Fruit fly (Drosophila melanogaster): ENCODE measurements around the gene Claspin.

The Claspin gene

DNA sequence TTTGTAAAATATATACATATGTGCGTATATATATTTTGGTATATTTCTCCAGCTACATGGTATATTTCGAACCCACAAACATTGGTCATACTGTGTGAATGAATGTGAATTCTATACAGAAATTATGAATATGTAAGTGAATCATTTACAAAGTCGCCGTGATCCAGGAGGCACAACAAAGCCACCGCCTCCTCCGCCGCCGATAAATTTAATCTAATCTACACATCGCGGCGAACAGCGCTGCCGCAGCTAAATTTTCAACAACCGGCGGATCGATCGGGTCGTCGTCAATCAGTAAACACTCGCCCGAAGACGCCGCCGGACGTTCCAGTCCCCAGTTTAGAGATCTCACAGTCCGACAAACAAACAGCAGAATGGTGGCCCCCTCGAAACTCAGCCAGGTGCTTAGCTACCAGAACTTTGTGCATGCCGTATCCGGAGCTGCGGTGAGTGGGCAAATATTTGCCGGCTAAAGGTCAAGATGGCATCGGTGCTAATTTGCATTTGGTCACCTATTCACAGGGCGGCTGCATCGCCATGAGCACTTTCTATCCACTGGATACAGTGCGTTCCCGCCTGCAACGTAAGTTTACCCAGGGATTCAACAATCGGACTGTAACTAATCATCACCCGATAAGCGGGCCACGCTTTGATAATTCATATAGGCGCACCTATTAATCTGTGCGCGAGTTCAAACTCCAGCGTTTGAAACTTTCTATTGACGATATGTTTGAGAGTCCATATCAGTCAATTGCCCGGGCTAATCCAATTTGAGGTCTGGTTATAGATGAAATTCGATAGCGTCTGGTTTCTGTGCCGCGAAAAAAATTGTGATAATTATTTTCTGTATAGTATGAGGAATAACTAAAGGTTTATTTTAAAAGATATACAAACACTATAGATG is 5.6 kb downstream of the Claspin start, which contains the start of gene PMP34:
TSS of gene PMP34 (plus strand) at position 79 of the 904 bp plus-strand sequence.
- TF ChIP-seq vri (GFP tag; optimal IDR thresholded peaks at IDR 0.05): no peak
- no peak for TF ChIP-seq Sox14 (GFP tag; optimal IDR thresholded peaks at IDR 0.05)
- no peak for TF ChIP-seq CG8319 (GFP tag; optimal IDR thresholded peaks at IDR 0.05)
- no peak for TF ChIP-seq Hr38 (GFP tag; optimal IDR thresholded peaks at IDR 0.05)
- TF ChIP-seq fkh (GFP tag; optimal IDR thresholded peaks at IDR 0.05): peak; percentile 60
- TF ChIP-seq Hr39 (GFP tag; optimal IDR thresholded peaks at IDR 0.05): no peak
- no peak for TF ChIP-seq fd59A (GFP tag; optimal IDR thresholded peaks at IDR 0.05)
- 0 out of 2 replicates have a peak, but pooled peaks have one; percentile 10 for TF ChIP-seq CG15336 (GFP tag; IDR thresholded peaks at IDR 0.05)
- TF ChIP-seq dsx (GFP tag; optimal IDR thresholded peaks at IDR 0.05; ENCODE audit: poor library complexity, severe bottlenecking): peak; percentile 71

DNA sequence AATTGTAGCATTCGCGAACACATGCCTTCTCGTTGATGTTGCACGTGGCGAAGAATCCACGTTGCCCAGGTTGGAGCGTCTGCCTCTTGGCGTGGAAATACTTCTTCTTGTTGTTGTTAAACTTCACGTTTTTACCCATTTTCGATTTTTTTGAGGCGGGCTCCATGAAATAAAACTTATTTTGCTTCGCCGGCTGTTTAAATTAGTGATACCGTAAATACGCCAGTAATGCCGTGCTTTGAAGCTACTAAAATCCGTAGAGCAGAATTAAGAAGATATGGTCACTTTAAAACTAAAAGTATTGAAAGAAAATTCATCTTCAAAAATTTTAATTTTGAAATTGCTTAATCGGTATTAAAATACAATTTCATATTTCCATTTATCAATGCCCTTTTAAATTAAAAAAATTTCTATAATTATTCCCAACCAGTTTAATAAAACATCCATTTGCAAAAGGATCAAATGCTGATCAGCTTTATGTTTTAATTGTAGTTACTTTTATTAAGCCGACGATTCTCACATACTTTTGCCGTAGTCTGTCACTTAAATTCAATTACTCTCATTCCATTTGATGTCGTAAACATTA is 8.8 kb downstream of the Claspin start, which contains the start of gene CG15014:
TSS of gene CG15014 (minus strand) at position 228 of the 586 bp plus-strand sequence.
- TF ChIP-seq fkh (GFP tag; optimal IDR thresholded peaks at IDR 0.05): no peak
- TF ChIP-seq CG8632 (GFP tag; optimal IDR thresholded peaks at IDR 0.05): no peak
- TF ChIP-seq Smox (GFP tag; optimal IDR thresholded peaks at IDR 0.05): no peak
- no peak for TF ChIP-seq CG9139 (GFP tag; optimal IDR thresholded peaks at IDR 0.05)
- TF ChIP-seq CG6808 (GFP tag; optimal IDR thresholded peaks at IDR 0.05): no peak
- no peak for TF ChIP-seq CG31627 (GFP tag; optimal IDR thresholded peaks at IDR 0.05)
- TF ChIP-seq lz (GFP tag; optimal IDR thresholded peaks at IDR 0.05): no peak
- TF ChIP-seq spab (GFP tag; optimal IDR thresholded peaks at IDR 0.05): no peak
- no peak for TF ChIP-seq vri (GFP tag; optimal IDR thresholded peaks at IDR 0.05)
- no peak for TF ChIP-seq Sox102F (GFP tag; optimal IDR thresholded peaks at IDR 0.05)
- TF ChIP-seq topi (GFP tag; optimal IDR thresholded peaks at IDR 0.05): no peak
- TF ChIP-seq Blimp-1 (GFP tag; optimal IDR thresholded peaks at IDR 0.05): no peak
- TF ChIP-seq dac (GFP tag; optimal IDR thresholded peaks at IDR 0.05): no peak
- no peak for TF ChIP-seq fd85E (GFP tag; optimal IDR thresholded peaks at IDR 0.05)

DNA sequence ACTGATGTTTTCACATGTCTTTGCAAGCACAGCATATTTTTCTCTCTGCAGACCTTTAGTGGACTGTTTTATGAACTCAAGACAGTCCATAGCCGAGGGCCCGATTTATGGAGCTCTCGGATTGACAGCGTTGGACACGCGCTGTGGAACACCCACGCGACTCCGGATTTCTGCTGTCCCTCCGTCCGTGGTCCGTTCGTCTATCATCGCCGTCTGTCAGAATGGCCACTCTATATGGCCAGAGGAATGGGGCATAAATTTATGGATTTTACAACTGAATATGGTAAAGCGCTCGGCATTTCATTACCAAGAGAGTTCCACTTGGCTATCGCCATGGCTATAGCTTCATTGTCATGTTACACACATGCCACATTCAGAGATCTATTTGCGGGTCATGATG is 14.8 kb downstream of the Claspin start:
- no peak for TF ChIP-seq CG11902 (GFP tag; optimal IDR thresholded peaks at IDR 0.05)
- TF ChIP-seq fd85E (GFP tag; optimal IDR thresholded peaks at IDR 0.05): no peak
- TF ChIP-seq CG9139 (GFP tag; optimal IDR thresholded peaks at IDR 0.05): no peak
- no peak for TF ChIP-seq Eip78C (GFP tag)
- TF ChIP-seq CG8119 (GFP tag; IDR thresholded peaks at IDR 0.05): no peak
- no peak for TF ChIP-seq CG16779 (tag; optimal IDR thresholded peaks at IDR 0.05)
- TF ChIP-seq Hr38 (GFP tag; optimal IDR thresholded peaks at IDR 0.05): no peak
- no peak for TF ChIP-seq dsx (GFP tag; optimal IDR thresholded peaks at IDR 0.05; ENCODE audit: poor library complexity, severe bottlenecking)
- TF ChIP-seq CG4318 (GFP tag; optimal IDR thresholded peaks at IDR 0.05): no peak
- no peak for TF ChIP-seq CG32006 (GFP tag; optimal IDR thresholded peaks at IDR 0.05)
- TF ChIP-seq topi (GFP tag; optimal IDR thresholded peaks at IDR 0.05): no peak
- no peak for TF ChIP-seq Met (GFP tag; optimal IDR thresholded peaks at IDR 0.05)
- no peak for TF ChIP-seq CG11294 (GFP tag; IDR thresholded peaks at IDR 0.05)
- TF ChIP-seq spab (GFP tag; optimal IDR thresholded peaks at IDR 0.05): no peak
- no peak for TF ChIP-seq CG6163 (GFP tag; IDR thresholded peaks at IDR 0.05)
- no peak for TF ChIP-seq CG10631 (GFP tag; optimal IDR thresholded peaks at IDR 0.05)
- no peak for TF ChIP-seq svp (GFP tag)
- TF ChIP-seq CG3032 (tag; optimal IDR thresholded peaks at IDR 0.05): no peak

DNA sequence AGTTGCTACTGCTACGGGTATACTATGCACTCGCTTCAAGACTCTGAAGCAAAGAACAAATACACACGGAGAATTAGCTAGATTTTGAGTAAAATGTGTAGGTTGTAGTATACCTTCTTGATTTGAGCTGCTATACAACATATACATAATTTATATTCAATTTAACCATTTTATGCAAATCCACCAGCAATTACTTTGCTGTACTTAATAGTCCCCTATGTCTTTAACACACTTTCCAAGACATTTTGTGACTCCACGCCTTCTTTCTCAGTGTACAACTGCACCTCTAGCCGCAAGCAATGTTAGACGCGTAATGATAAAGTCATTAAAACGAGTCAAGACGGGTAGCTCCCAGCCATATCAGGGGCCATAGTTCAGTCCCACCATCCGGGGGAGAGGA is 23.3 kb downstream of the Claspin start:
- TF ChIP-seq Ets96B (tag; optimal IDR thresholded peaks at IDR 0.05): peak; percentile 46
- no peak for TF ChIP-seq CG31627 (GFP tag; optimal IDR thresholded peaks at IDR 0.05)
- TF ChIP-seq CG3919 (GFP tag; optimal IDR thresholded peaks at IDR 0.05): peak; percentile 31
- TF ChIP-seq CG6276 (GFP tag; optimal IDR thresholded peaks at IDR 0.05): peak; percentile 88
- TF ChIP-seq ss (GFP tag; optimal IDR thresholded peaks at IDR 0.05): peak in 1 of 2 experiments; percentile 10
- peak; percentile 46 for TF ChIP-seq CG9139 (GFP tag; optimal IDR thresholded peaks at IDR 0.05)
- peak; percentile 14 for TF ChIP-seq pdm3 (GFP tag; optimal IDR thresholded peaks at IDR 0.05)
- peak; percentile 74 for TF ChIP-seq CG15336 (GFP tag; IDR thresholded peaks at IDR 0.05)
- peak; percentile 64 for TF ChIP-seq CG32006 (GFP tag; optimal IDR thresholded peaks at IDR 0.05)
- peak; percentile 24 for TF ChIP-seq CG7368 (GFP tag; optimal IDR thresholded peaks at IDR 0.05)
- peak; percentile 31 for TF ChIP-seq CG4318 (GFP tag; optimal IDR thresholded peaks at IDR 0.05)
- no peak for TF ChIP-seq CG8319 (GFP tag; optimal IDR thresholded peaks at IDR 0.05)
- TF ChIP-seq Eip78C (GFP tag): peak; percentile 67
- 0 out of 2 replicates have a peak, but pooled peaks have one; percentile 26 for TF ChIP-seq CG11294 (GFP tag; IDR thresholded peaks at IDR 0.05)
- no peak for TF ChIP-seq dac (GFP tag; optimal IDR thresholded peaks at IDR 0.05)
- no peak for TF ChIP-seq Blimp-1 (GFP tag; optimal IDR thresholded peaks at IDR 0.05)
- TF ChIP-seq spab (GFP tag; optimal IDR thresholded peaks at IDR 0.05): peak; percentile 57
- TF ChIP-seq CG8119 (GFP tag; IDR thresholded peaks at IDR 0.05): peak; percentile 55; the same call in 2 of the 3 replicates
- peak; percentile 5 for TF ChIP-seq CG16779 (tag; optimal IDR thresholded peaks at IDR 0.05)
- peak; percentile 34; the same call in 1 of the 2 replicates for TF ChIP-seq Gug (GFP tag; IDR thresholded peaks at IDR 0.05)
- TF ChIP-seq Lpt (GFP tag; optimal IDR thresholded peaks at IDR 0.05): peak; percentile 11

Data from whole organism, prepupa.